Worm (Caenorhabditis elegans) whole organism, L4 larva: ENCODE measurements around the gene unc-23.

Experiments
- D1046.2 ChIP-seq: fragments of 200-800 bp; sonication (Bioruptor generic); IDR thresholded peaks from 2 replicates; pipeline ENCODE4 v1.3.6; 2022; ENCODE audit warnings: missing genetic modification characterization, missing compliant biosample characterization
- F10B5.3 ChIP-seq: sonication (generic microtip); optimal IDR thresholded peaks from 2 replicates; lab custom pipeline; 2016; ENCODE audit warnings: mild to moderate bottlenecking, missing genetic modification characterization, missing compliant biosample characterization
- F37D6.2 ChIP-seq: sonication (generic microtip); optimal IDR thresholded peaks from 2 replicates; lab custom pipeline; 2016; ENCODE audit warnings: mild to moderate bottlenecking, missing genetic modification characterization, missing compliant biosample characterization
- F44E2.7 ChIP-seq: fragments of 200-800 bp; sonication (Bioruptor generic); IDR thresholded peaks from 2 replicates; pipeline ENCODE4 v2.1.2; 2022; ENCODE audit warnings: missing genetic modification characterization, missing compliant biosample characterization
- F49E8.2 ChIP-seq: sonication (generic microtip); optimal IDR thresholded peaks from 2 replicates; lab custom pipeline; 2016; ENCODE audit warnings: missing compliant biosample characterization, mild to moderate bottlenecking, missing genetic modification characterization, borderline replicate concordance
- T26A8.4 ChIP-seq: fragments of 200-800 bp; sonication (Bioruptor generic); IDR thresholded peaks from 2 replicates; pipeline ENCODE4 v1.3.6; 2022; ENCODE audit warnings: missing genetic modification characterization, missing compliant biosample characterization
- ZK337.2 ChIP-seq: fragments of 200-800 bp; sonication (Bioruptor generic); IDR thresholded peaks from 2 replicates; pipeline ENCODE4 v1.3.6; 2022; ENCODE audit warnings: missing genetic modification reagents, missing genetic modification characterization, missing compliant biosample characterization
- aha-1 ChIP-seq: fragments of 150-350 bp; peaks from one replicate; lab custom pipeline; 2014; ENCODE audit warnings: missing biosample characterization, missing genetic modification characterization
- arid-1 ChIP-seq: fragments of 200-800 bp; sonication (Bioruptor generic); conservative IDR thresholded peaks from 2 replicates; pipeline ENCODE4 v1.3.6; 2022; ENCODE audit warnings: missing genetic modification reagents, missing genetic modification characterization, missing compliant biosample characterization
- ceh-28 ChIP-seq: fragments of 150-350 bp; optimal IDR thresholded peaks from 2 replicates; lab custom pipeline; 2014; ENCODE audit warnings: missing biosample characterization, missing genetic modification reagents, missing genetic modification characterization
- ceh-44 ChIP-seq: fragments of 200-800 bp; sonication (Bioruptor generic); IDR thresholded peaks from 2 replicates; pipeline ENCODE4 v1.3.6; 2022; ENCODE audit warnings: missing genetic modification reagents, missing genetic modification characterization, missing compliant biosample characterization
- ceh-62 ChIP-seq: sonication (generic microtip); optimal IDR thresholded peaks from 2 replicates; lab custom pipeline; 2017; ENCODE audit warnings: missing biosample characterization, missing genetic modification characterization
- ces-1 ChIP-seq: fragments of 150-350 bp; sonication (generic microtip); optimal IDR thresholded peaks from 4 replicates; lab custom pipeline; 2014; ENCODE audit warnings: missing biosample characterization, missing genetic modification reagents, missing genetic modification characterization
- cey-2 ChIP-seq: sonication (generic microtip); optimal IDR thresholded peaks from 3 replicates; lab custom pipeline; 2017; ENCODE audit warnings: missing genetic modification characterization, mild to moderate bottlenecking, missing compliant biosample characterization, antibody characterized with exemption, borderline replicate concordance; ENCODE audit not compliant: insufficient read depth
- ctbp-1 ChIP-seq: fragments of 200-800 bp; sonication (Bioruptor generic); IDR thresholded peaks from 2 replicates; pipeline ENCODE4 v1.3.6; 2022; ENCODE audit warnings: missing genetic modification reagents, missing genetic modification characterization, missing compliant biosample characterization
- daf-16 ChIP-seq, 3 experiments: sonication (generic microtip); optimal IDR thresholded peaks; 2 replicates each; lab custom pipeline; 2016 to 2017; ENCODE audit warnings: missing genetic modification characterization in 3 of 3, missing genetic modification reagents in 3 of 3, mild to moderate bottlenecking in 2 of 3, missing compliant biosample characterization in 2 of 3, missing biosample characterization in 1 of 3, moderate library complexity in 1 of 3
- dmd-9 ChIP-seq: fragments of 200-800 bp; sonication (Bioruptor generic); IDR thresholded peaks from 2 replicates; pipeline ENCODE4 v1.3.6; 2022; ENCODE audit warnings: missing genetic modification reagents, missing genetic modification characterization, missing compliant biosample characterization
- dpl-1 ChIP-seq: fragments of 150-350 bp; optimal IDR thresholded peaks from 2 replicates; lab custom pipeline; 2014; ENCODE audit warnings: missing biosample characterization, missing genetic modification reagents, missing genetic modification characterization
- hif-1 ChIP-seq, 2 experiments: sonication (generic microtip); optimal IDR thresholded peaks; 2 replicates each; lab custom pipeline; 2016 to 2017; ENCODE audit warnings: missing compliant biosample characterization in 2 of 2, missing genetic modification characterization in 2 of 2, missing genetic modification reagents in 2 of 2, missing genotype in 2 of 2, mild to moderate bottlenecking in 1 of 2
- hlh-11 ChIP-seq: fragments of 200-800 bp; sonication (Bioruptor generic); optimal IDR thresholded peaks from 2 replicates; lab custom pipeline; 2018; ENCODE audit warnings: mild to moderate bottlenecking, missing genetic modification characterization, missing compliant biosample characterization
- hmg-1.1 ChIP-seq: fragments of 200-800 bp; sonication (Bioruptor generic); IDR thresholded peaks from 2 replicates; pipeline ENCODE4 v1.3.6; 2022; ENCODE audit warnings: missing genetic modification reagents, missing genetic modification characterization, missing compliant biosample characterization
- jun-1 ChIP-seq: fragments of 150-350 bp; optimal IDR thresholded peaks from 2 replicates; lab custom pipeline; 2014; ENCODE audit warnings: missing biosample characterization, missing genetic modification reagents, missing genetic modification characterization
- lin-1 ChIP-seq: fragments of 200-800 bp; sonication (Bioruptor generic); IDR thresholded peaks from 2 replicates; pipeline ENCODE4 v1.3.6; 2022; ENCODE audit warnings: missing genetic modification reagents, missing genetic modification characterization, missing compliant biosample characterization
- lin-15B ChIP-seq: fragments of 150-350 bp; sonication (generic microtip); optimal IDR thresholded peaks from 3 replicates; lab custom pipeline; 2014; ENCODE audit warnings: missing biosample characterization, missing genetic modification characterization
- lin-29 ChIP-seq: fragments of 200-800 bp; sonication (Bioruptor generic); IDR thresholded peaks from 2 replicates; pipeline ENCODE4 v1.3.6; 2022; ENCODE audit warnings: missing genetic modification reagents, missing genetic modification characterization, missing compliant biosample characterization
- madf-9 ChIP-seq: fragments of 200-800 bp; sonication (Bioruptor generic); conservative IDR thresholded peaks from 2 replicates; pipeline ENCODE4 v1.3.6; 2022; ENCODE audit warnings: missing genetic modification reagents, missing genetic modification characterization, missing compliant biosample characterization
- mdl-1 ChIP-seq, 2 experiments: fragments of 150-350 bp in 1 of 2; sonication (generic microtip) in 1 of 2; optimal IDR thresholded peaks; 2 replicates each; lab custom pipeline; 2014 to 2017; ENCODE audit warnings: missing biosample characterization in 2 of 2, missing genetic modification characterization in 2 of 2
- nhr-10 ChIP-seq: fragments of 150-350 bp; optimal IDR thresholded peaks from 2 replicates; lab custom pipeline; 2014; ENCODE audit warnings: missing biosample characterization, missing genetic modification characterization
- nhr-102 ChIP-seq: sonication (generic microtip); optimal IDR thresholded peaks from 2 replicates; lab custom pipeline; 2016; ENCODE audit warnings: mild to moderate bottlenecking, missing genetic modification characterization, moderate library complexity, missing compliant biosample characterization
- nhr-237 ChIP-seq: sonication (generic microtip); optimal IDR thresholded peaks from 2 replicates; lab custom pipeline; 2017; ENCODE audit warnings: missing biosample characterization, missing genetic modification characterization
- nhr-41 ChIP-seq: fragments of 200-800 bp; sonication (Bioruptor generic); IDR thresholded peaks from 2 replicates; pipeline ENCODE4 v1.3.6; 2022; ENCODE audit warnings: missing genetic modification reagents, missing genetic modification characterization, missing compliant biosample characterization
- nhr-6 ChIP-seq: fragments of 150-350 bp; optimal IDR thresholded peaks from 2 replicates; lab custom pipeline; 2014; ENCODE audit warnings: missing biosample characterization, missing genetic modification characterization
- nhr-76 ChIP-seq: fragments of 150-350 bp; optimal IDR thresholded peaks from 2 replicates; lab custom pipeline; 2014; ENCODE audit warnings: missing biosample characterization, missing genetic modification characterization
- nhr-77 ChIP-seq: fragments of 150-350 bp; optimal IDR thresholded peaks from 2 replicates; lab custom pipeline; 2014; ENCODE audit warnings: missing biosample characterization, missing genetic modification characterization
- php-3 ChIP-seq: fragments of 200-800 bp; sonication (Bioruptor generic); IDR thresholded peaks from 2 replicates; pipeline ENCODE4 v1.3.6; 2022; ENCODE audit warnings: missing genetic modification reagents, missing genetic modification characterization, missing compliant biosample characterization
- pqm-1 ChIP-seq: sonication (generic microtip); optimal IDR thresholded peaks from 2 replicates; lab custom pipeline; 2017; ENCODE audit warnings: missing biosample characterization, missing genetic modification characterization
- saeg-2 ChIP-seq: fragments of 200-800 bp; sonication (Bioruptor generic); IDR thresholded peaks from 2 replicates; pipeline ENCODE4 v1.3.6; 2022; ENCODE audit warnings: missing genetic modification reagents, missing genetic modification characterization, missing compliant biosample characterization
- snpc-1.2 ChIP-seq: fragments of 200-800 bp; sonication (Bioruptor generic); IDR thresholded peaks from 2 replicates; pipeline ENCODE4 v1.3.6; 2022; ENCODE audit warnings: missing genetic modification reagents, missing genetic modification characterization, missing compliant biosample characterization
- tag-97 ChIP-seq: fragments of 200-800 bp; sonication (Bioruptor generic); IDR thresholded peaks from 2 replicates; pipeline ENCODE4 v1.3.6; 2022; ENCODE audit warnings: missing genetic modification characterization, missing compliant biosample characterization
- tra-1 ChIP-seq: fragments of 200-800 bp; sonication (Bioruptor generic); IDR thresholded peaks from 2 replicates; pipeline ENCODE4 v1.3.6; 2022; ENCODE audit warnings: missing genetic modification reagents, missing genetic modification characterization, missing compliant biosample characterization
- unc-62 ChIP-seq, 3 experiments: fragments of 150-350 bp in 1 of 3; sonication (generic microtip); optimal IDR thresholded peaks in 2 of 3; peaks in 1 of 3; 1 replicate in 1 of 3; 2 replicates in 2 of 3; lab custom pipeline; 2014 to 2017; ENCODE audit warnings: missing biosample characterization in 3 of 3, missing genetic modification characterization in 3 of 3, missing genetic modification reagents in 3 of 3, missing genotype in 1 of 3
- zfp-2 ChIP-seq: sonication (generic microtip); optimal IDR thresholded peaks from 2 replicates; lab custom pipeline; 2016; ENCODE audit warnings: mild to moderate bottlenecking, missing genetic modification characterization, missing compliant biosample characterization
- ztf-11 ChIP-seq: fragments of 150-350 bp; optimal IDR thresholded peaks from 2 replicates; lab custom pipeline; 2014; ENCODE audit warnings: missing biosample characterization, missing genetic modification characterization

Gene unc-23

ce11 chrV:8980845-8981244 lies 44.7 kb downstream of the unc-23 start, which contains the start of gene str-84:
Gene str-84 (minus strand): TSS chrV:8980945.
- TF ChIP-seq php-3 (GFP tag; lab: Robert Waterston, UW) (no peak), hlh-11 (tag; lab: Kevin White, UChicago) (no peak), nhr-77 (no peak), ces-1 (GFP tag; lab: Kevin White, UChicago) (no peak), T26A8.4 (GFP tag; lab: Robert Waterston, UW) (no peak), tag-97 (GFP tag; lab: Robert Waterston, UW) (no peak), pqm-1 (no peak), madf-9 (GFP tag; lab: Robert Waterston, UW) (no peak), ctbp-1 (GFP tag; lab: Robert Waterston, UW) (no peak), lin-1 (GFP tag; lab: Robert Waterston, UW) (no peak), lin-15B (tag; lab: Kevin White, UChicago) (no peak), lin-29 (no peak), ceh-62 (tag; lab: Kevin White, UChicago) (no peak), arid-1 (no peak)

- no peak for TF ChIP-seq F49E8.2 (tag; lab: Kevin White, UChicago)
- TF ChIP-seq F37D6.2 (tag; lab: Kevin White, UChicago) = no peak
- TF ChIP-seq jun-1 (tag; lab: Kevin White, UChicago) = no peak
- no peak for TF ChIP-seq hmg-1.1 (GFP tag; lab: Robert Waterston, UW)
- TF ChIP-seq nhr-237 (tag; lab: Kevin White, UChicago) = no peak
- no peak for TF ChIP-seq ztf-11
- no peak for TF ChIP-seq ceh-44 (GFP tag; lab: Robert Waterston, UW)
- TF ChIP-seq F44E2.7 (GFP tag; lab: Robert Waterston, UW) = no peak
- no peak for TF ChIP-seq daf-16 (GFP tag; optimal IDR thresholded peaks at IDR 0.05; lab: Kevin White, UChicago)
- TF ChIP-seq daf-16 (tag; optimal IDR thresholded peaks at IDR 0.05; lab: Kevin White, UChicago) = no peak
- no peak for TF ChIP-seq tra-1
- TF ChIP-seq nhr-10 (tag; lab: Kevin White, UChicago) = no peak
- TF ChIP-seq D1046.2 (GFP tag; lab: Robert Waterston, UW) = no peak
- no peak for TF ChIP-seq dmd-9
- TF ChIP-seq aha-1 (tag; lab: Kevin White, UChicago) = no peak
- TF ChIP-seq ZK337.2 (GFP tag; lab: Robert Waterston, UW) = no peak
- no peak for TF ChIP-seq php-3 (GFP tag; lab: Robert Waterston, UW)
- TF ChIP-seq ces-1 (GFP tag; lab: Kevin White, UChicago) = no peak
- no peak for TF ChIP-seq cey-2 (tag; lab: Kevin White, UChicago)
- TF ChIP-seq pqm-1 = no peak
These were observed 47.4 kb downstream of the unc-23 start, which contains the start of gene str-86 for ce11 chrV:8983604-8984003. Gene str-86 (minus strand): TSS chrV:8983704.

DNA sequence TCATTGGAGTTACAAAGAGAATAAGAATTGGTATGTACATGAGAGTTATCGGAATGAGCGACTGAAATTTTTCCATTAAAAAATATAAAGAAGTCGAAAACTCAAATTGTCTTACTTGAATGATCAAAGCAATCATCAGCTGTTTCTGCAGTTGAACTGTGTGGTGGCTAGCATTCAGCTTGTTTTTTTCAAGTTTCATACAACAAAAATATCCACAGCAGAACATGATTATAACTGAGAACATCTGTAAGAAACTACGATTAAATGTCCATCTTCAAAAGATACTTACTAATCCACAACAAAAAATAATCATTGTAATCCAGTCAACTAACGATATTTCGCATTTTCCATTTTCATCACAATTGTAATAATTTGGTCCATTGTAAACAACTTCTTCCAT lies 48.6 kb downstream of the unc-23 start:
- peak in 1 of 2 experiments; percentile 3 for TF ChIP-seq unc-62 (GFP tag; optimal IDR thresholded peaks at IDR 0.05 in 1 of 2; lab: Kevin White, UChicago)
- TF ChIP-seq unc-62 (tag; optimal IDR thresholded peaks at IDR 0.05; lab: Kevin White, UChicago) = no peak
- TF ChIP-seq F49E8.2 (tag; lab: Kevin White, UChicago) = no peak

- TF ChIP-seq nhr-237 (tag; lab: Kevin White, UChicago) (no peak), nhr-76 (tag; lab: Kevin White, UChicago) (no peak), pqm-1 (no peak), snpc-1.2 (GFP tag; lab: Robert Waterston, UW) (no peak), nhr-6 (no peak), tra-1 (no peak), dpl-1 (GFP tag; lab: Kevin White, UChicago) (no peak), hif-1 (tag; optimal IDR thresholded peaks at IDR 0.05; lab: Kevin White, UChicago) (no peak), F49E8.2 (tag; lab: Kevin White, UChicago) (no peak), ceh-28 (tag; lab: Kevin White, UChicago) (no peak), hlh-11 (tag; lab: Kevin White, UChicago) (no peak), nhr-41 (GFP tag; lab: Robert Waterston, UW) (no peak), F10B5.3 (tag; lab: Kevin White, UChicago) (no peak), mdl-1 (tag; optimal IDR thresholded peaks at IDR 0.05; lab: Kevin White, UChicago) (no peak), ceh-62 (tag; lab: Kevin White, UChicago) (no peak), saeg-2 (GFP tag; lab: Robert Waterston, UW) (no peak), zfp-2 (tag; lab: Kevin White, UChicago) (no peak), nhr-102 (tag; lab: Kevin White, UChicago) (no peak), nhr-77 (no peak)
These were observed 49.6 kb downstream of the unc-23 start, which contains the start of gene str-85 for ce11 chrV:8985740-8986139. Gene str-85 (minus strand): TSS chrV:8985840.
